Worm (Caenorhabditis elegans) whole organism, L4 larva: Measurements from ENCODE around the gene dgk-2.

Experiments used
- D1046.2 ChIP-seq: fragments of 200-800 bp; sonication (Bioruptor generic); IDR thresholded peaks from 2 replicates; pipeline ENCODE4 v1.3.6; 2022; ENCODE audit warnings: missing genetic modification characterization, missing compliant biosample characterization
- aly-2 ChIP-seq: sonication (generic microtip); optimal IDR thresholded peaks from 2 replicates; lab custom pipeline; 2018; ENCODE audit warnings: missing biosample characterization, missing genetic modification characterization
- daf-16 ChIP-seq, 3 experiments: sonication (generic microtip); optimal IDR thresholded peaks; 2 replicates each; lab custom pipeline; 2016 to 2017; ENCODE audit warnings: missing genetic modification characterization in 3 of 3, missing genetic modification reagents in 3 of 3, mild to moderate bottlenecking in 2 of 3, missing compliant biosample characterization in 2 of 3, missing biosample characterization in 1 of 3, moderate library complexity in 1 of 3
- mdl-1 ChIP-seq, 2 experiments: fragments of 150-350 bp in 1 of 2; sonication (generic microtip) in 1 of 2; optimal IDR thresholded peaks; 2 replicates each; lab custom pipeline; 2014 to 2017; ENCODE audit warnings: missing biosample characterization in 2 of 2, missing genetic modification characterization in 2 of 2
- mes-2 ChIP-seq: sonication (generic microtip); optimal IDR thresholded peaks from 2 replicates; lab custom pipeline; 2016; ENCODE audit warnings: missing genotype, mild to moderate bottlenecking, missing genetic modification characterization, missing compliant biosample characterization; ENCODE audit not compliant: poor library complexity, severe bottlenecking
- nhr-237 ChIP-seq: sonication (generic microtip); optimal IDR thresholded peaks from 2 replicates; lab custom pipeline; 2017; ENCODE audit warnings: missing biosample characterization, missing genetic modification characterization
- nhr-28 ChIP-seq: fragments of 150-350 bp; optimal IDR thresholded peaks from 2 replicates; lab custom pipeline; 2014; ENCODE audit warnings: missing biosample characterization, missing genetic modification characterization
- nhr-77 ChIP-seq: fragments of 150-350 bp; optimal IDR thresholded peaks from 2 replicates; lab custom pipeline; 2014; ENCODE audit warnings: missing biosample characterization, missing genetic modification characterization
- tra-1 ChIP-seq: fragments of 200-800 bp; sonication (Bioruptor generic); IDR thresholded peaks from 2 replicates; pipeline ENCODE4 v1.3.6; 2022; ENCODE audit warnings: missing genetic modification reagents, missing genetic modification characterization, missing compliant biosample characterization
- unc-62 ChIP-seq, 3 experiments: fragments of 150-350 bp in 1 of 3; sonication (generic microtip); optimal IDR thresholded peaks in 2 of 3; peaks in 1 of 3; 1 replicate in 1 of 3; 2 replicates in 2 of 3; lab custom pipeline; 2014 to 2017; ENCODE audit warnings: missing biosample characterization in 3 of 3, missing genetic modification characterization in 3 of 3, missing genetic modification reagents in 3 of 3, missing genotype in 1 of 3
- vab-7 ChIP-seq: fragments of 200-800 bp; sonication (Bioruptor generic); IDR thresholded peaks from 2 replicates; pipeline ENCODE4 v1.3.6; 2022; ENCODE audit warnings: missing genetic modification reagents, missing genetic modification characterization, missing compliant biosample characterization
- zag-1 ChIP-seq: fragments of 150-350 bp; optimal IDR thresholded peaks from 2 replicates; lab custom pipeline; 2014; ENCODE audit warnings: missing biosample characterization, missing genetic modification characterization
- zip-11 ChIP-seq: fragments of 200-800 bp; sonication (Bioruptor generic); IDR thresholded peaks from 2 replicates; pipeline ENCODE4 v1.3.6; 2022; ENCODE audit warnings: missing genetic modification characterization, missing compliant biosample characterization

DNA sequence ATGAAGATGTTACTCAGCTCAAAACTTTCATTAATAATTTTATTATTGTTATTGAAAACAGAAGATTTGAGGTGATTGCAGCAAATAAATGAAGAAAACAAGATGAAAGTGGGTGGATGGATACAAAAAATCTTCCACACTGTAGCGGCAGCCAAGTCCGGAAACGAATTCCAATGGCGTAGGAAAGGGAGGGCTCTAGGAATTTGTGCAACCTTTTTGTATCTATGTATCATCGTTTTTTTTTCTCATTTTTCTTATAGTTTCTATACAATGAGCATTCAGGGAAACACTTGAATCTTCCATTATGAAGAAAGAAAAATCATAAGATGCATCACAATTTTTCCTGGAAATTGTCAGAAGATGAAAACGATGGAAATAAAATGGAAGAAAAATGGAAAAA is 3.7 kb downstream of the dgk-2 start:
- no peak for TF ChIP-seq vab-7 (GFP tag; lab: Robert Waterston, UW)
- no peak for TF ChIP-seq unc-62 (GFP tag; optimal IDR thresholded peaks at IDR 0.05 in 1 of 2; lab: Kevin White, UChicago)
- TF ChIP-seq unc-62 (tag; optimal IDR thresholded peaks at IDR 0.05; lab: Kevin White, UChicago) = no peak
- TF ChIP-seq aly-2 = no peak
- TF ChIP-seq zip-11 (GFP tag; lab: Robert Waterston, UW) = no peak
- TF ChIP-seq zag-1 = no peak
- TF ChIP-seq nhr-77 (tag; lab: Kevin White, UChicago) = no peak
- no peak for TF ChIP-seq D1046.2
- no peak for TF ChIP-seq nhr-28 (tag; lab: Kevin White, UChicago)
- no peak for TF ChIP-seq daf-16 (GFP tag; optimal IDR thresholded peaks at IDR 0.05; lab: Kevin White, UChicago)
- TF ChIP-seq daf-16 (tag; optimal IDR thresholded peaks at IDR 0.05; lab: Kevin White, UChicago) = no peak
- no peak for TF ChIP-seq mdl-1 (tag; optimal IDR thresholded peaks at IDR 0.05; lab: Kevin White, UChicago)
- no peak for TF ChIP-seq mes-2 (tag; lab: Kevin White, UChicago)
- TF ChIP-seq nhr-237 (tag; lab: Kevin White, UChicago) = no peak
- no peak for TF ChIP-seq tra-1
